Worm (Caenorhabditis elegans): ENCODE data around the gene best-5.

DNA sequence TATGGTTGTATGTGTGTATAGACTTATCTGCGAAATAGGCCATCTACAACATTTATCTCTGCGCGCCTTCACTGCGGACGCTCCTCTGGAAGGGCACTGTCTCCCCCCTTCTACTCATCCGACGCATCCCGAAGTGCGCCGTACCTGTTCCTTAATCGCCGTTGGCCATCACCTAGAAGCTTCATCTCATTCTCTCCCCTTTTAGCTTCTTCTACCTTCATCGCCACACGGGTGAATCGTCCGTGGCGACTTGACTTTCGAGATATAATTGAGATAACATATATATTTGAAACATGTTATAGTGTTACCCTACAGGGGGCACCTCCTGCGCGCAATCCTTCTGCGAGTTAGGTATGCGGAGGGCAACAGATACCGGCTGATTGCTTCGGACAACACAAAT is 47.9 kb downstream of the best-5 start:
- TF ChIP-seq lsy-12 (tag; optimal IDR thresholded peaks at IDR 0.05) (no peak), ama-1 (optimal IDR thresholded peaks at IDR 0.05) (no peak), lin-39 (tag; optimal IDR thresholded peaks at IDR 0.05) (no peak), ceh-82 (tag; optimal IDR thresholded peaks at IDR 0.05) (no peak), unc-62 (GFP tag; optimal IDR thresholded peaks at IDR 0.05) (no peak), zag-1 (tag; optimal IDR thresholded peaks at IDR 0.05) (no peak), mdl-1 (tag; optimal IDR thresholded peaks at IDR 0.05) (no peak), aly-2 (tag; optimal IDR thresholded peaks at IDR 0.05) (no peak), snpc-4 (tag; optimal IDR thresholded peaks at IDR 0.05) (no peak), ztf-11 (tag; optimal IDR thresholded peaks at IDR 0.05) (no peak), unc-39 (tag; optimal IDR thresholded peaks at IDR 0.05) (no peak)
